Fruit fly (Drosophila melanogaster): ENCODE data around the gene Clic.

DNA sequence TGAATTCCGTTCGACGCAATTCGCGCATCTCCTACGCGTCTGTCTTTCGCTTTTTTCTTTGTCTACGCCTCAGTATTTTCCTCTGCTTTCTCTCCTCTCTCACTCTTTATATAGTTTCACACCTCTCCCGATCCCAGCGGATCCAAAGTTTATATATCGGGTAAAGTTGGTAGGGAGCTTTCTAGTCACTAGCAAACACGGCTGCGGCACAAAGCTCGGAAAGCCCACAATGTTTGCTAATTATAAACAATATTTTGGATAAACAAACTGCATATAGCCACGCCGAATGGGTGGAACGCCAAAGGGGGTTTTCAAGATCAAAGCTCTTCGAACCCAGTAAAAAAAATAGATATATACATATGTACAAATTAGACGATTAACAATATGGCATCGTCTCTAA, 18.0 kb upstream of the Clic start:
- TF ChIP-seq CG8478 (optimal IDR thresholded peaks at IDR 0.05): no peak
- TF ChIP-seq CTCF (optimal IDR thresholded peaks at IDR 0.05): no peak
